Fruit fly (Drosophila melanogaster): ENCODE data around the gene CG11585.

CG11585 gene

DNA sequence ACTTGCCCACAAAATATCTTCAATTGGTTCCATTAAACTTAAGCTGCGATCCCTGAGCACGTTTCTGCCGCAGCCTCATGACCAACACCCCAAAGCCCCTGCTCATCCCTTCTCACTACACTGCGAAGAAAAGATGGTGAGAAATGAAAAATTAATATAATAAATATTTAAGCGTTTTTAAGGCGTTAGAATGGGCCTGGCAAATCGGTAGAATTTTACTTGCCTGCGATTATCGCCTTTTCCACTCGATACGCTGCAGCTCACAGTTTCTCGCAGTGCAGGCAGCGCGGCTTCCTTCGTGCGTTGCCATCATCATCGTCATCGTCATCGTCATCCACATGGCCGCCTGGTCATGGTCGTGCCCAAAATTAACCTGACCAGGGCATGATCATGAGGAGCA lies 41.1 kb upstream of the CG11585 start (continued):
- TF ChIP-seq eg (GFP tag; IDR thresholded peaks at IDR 0.05) (0 out of 3 replicates have a peak, but pooled peaks have one; percentile 29), CG3919 (GFP tag; optimal IDR thresholded peaks at IDR 0.05) (peak; percentile 44), CG6854 (GFP tag; optimal IDR thresholded peaks at IDR 0.05) (no peak), Sox14 (GFP tag; optimal IDR thresholded peaks at IDR 0.05) (peak; percentile 21), dsx (GFP tag; optimal IDR thresholded peaks at IDR 0.05; ENCODE audit: poor library complexity, severe bottlenecking) (peak; percentile 6), CG9139 (GFP tag; optimal IDR thresholded peaks at IDR 0.05) (no peak), CG8319 (GFP tag; optimal IDR thresholded peaks at IDR 0.05) (no peak), Smox (GFP tag; optimal IDR thresholded peaks at IDR 0.05) (peak; percentile 18), esn (GFP tag; optimal IDR thresholded peaks at IDR 0.05) (peak; percentile 16), dac (GFP tag; optimal IDR thresholded peaks at IDR 0.05) (no peak), CG8632 (GFP tag; optimal IDR thresholded peaks at IDR 0.05) (no peak)

DNA sequence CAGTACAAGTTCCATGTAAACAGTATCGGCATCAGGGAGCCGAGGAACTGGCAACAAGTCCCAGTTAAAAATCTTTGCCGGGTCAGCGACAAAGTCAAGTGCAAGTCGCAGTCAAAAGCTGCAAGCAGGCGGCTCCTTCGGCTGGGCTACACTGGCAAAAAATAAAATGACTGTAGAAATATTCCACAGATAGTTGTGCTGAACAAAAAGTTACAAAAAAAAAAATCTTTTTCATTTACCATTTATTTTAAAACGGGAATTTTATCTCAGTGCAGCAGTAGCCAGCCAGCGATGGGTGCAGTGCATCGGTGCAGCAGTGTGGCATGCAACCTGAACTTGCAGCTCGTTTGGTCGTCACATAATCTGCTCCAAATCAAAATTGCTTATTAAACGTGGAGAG lies 40.0 kb upstream of the CG11585 start:
- no peak for TF ChIP-seq spab (GFP tag; optimal IDR thresholded peaks at IDR 0.05)
- peak; percentile 56 for TF ChIP-seq CG3919 (GFP tag; optimal IDR thresholded peaks at IDR 0.05)
- peak; percentile 7 for TF ChIP-seq Ets96B (tag; optimal IDR thresholded peaks at IDR 0.05)
- no peak for TF ChIP-seq fd85E (GFP tag; optimal IDR thresholded peaks at IDR 0.05)
- no peak for TF ChIP-seq CG11902 (GFP tag; optimal IDR thresholded peaks at IDR 0.05)
- peak; percentile 2 for TF ChIP-seq dac (GFP tag; optimal IDR thresholded peaks at IDR 0.05)
- no peak for TF ChIP-seq CG34406 (GFP tag; optimal IDR thresholded peaks at IDR 0.05)
- peak; percentile 29 for TF ChIP-seq CG1621 (tag; optimal IDR thresholded peaks at IDR 0.05)
- peak; percentile 40 for TF ChIP-seq CG10631 (GFP tag; optimal IDR thresholded peaks at IDR 0.05)
- TF ChIP-seq OdsH (GFP tag; optimal IDR thresholded peaks at IDR 0.05), result peak; percentile 32
- peak; percentile 23 for TF ChIP-seq net (GFP tag; optimal IDR thresholded peaks at IDR 0.05)
- no peak for TF ChIP-seq Eip75B (GFP tag; optimal IDR thresholded peaks at IDR 0.05)
- no peak for TF ChIP-seq Ets21C (GFP tag; optimal IDR thresholded peaks at IDR 0.05)
- TF ChIP-seq fd59A (GFP tag; optimal IDR thresholded peaks at IDR 0.05), result peak; percentile 22
- TF ChIP-seq CG15336 (GFP tag; IDR thresholded peaks at IDR 0.05), result peak; percentile 72
- no peak for TF ChIP-seq Lpt (GFP tag; optimal IDR thresholded peaks at IDR 0.05)
- TF ChIP-seq CG4318 (GFP tag; optimal IDR thresholded peaks at IDR 0.05), result peak; percentile 38
- no peak for TF ChIP-seq Blimp-1 (GFP tag; optimal IDR thresholded peaks at IDR 0.05)
- peak; percentile 65 for TF ChIP-seq eg (GFP tag; IDR thresholded peaks at IDR 0.05)
- TF ChIP-seq CG6276 (GFP tag; optimal IDR thresholded peaks at IDR 0.05), result peak; percentile 21
- TF ChIP-seq CG9139 (GFP tag; optimal IDR thresholded peaks at IDR 0.05), result no peak
- TF ChIP-seq CG6163 (GFP tag; IDR thresholded peaks at IDR 0.05), result peak; percentile 74
- TF ChIP-seq CG8319 (GFP tag; optimal IDR thresholded peaks at IDR 0.05), result no peak
- TF ChIP-seq svp (GFP tag), result peak; percentile 75
- peak; percentile 38 for TF ChIP-seq achi (GFP tag; optimal IDR thresholded peaks at IDR 0.05)
- peak; percentile 3 for TF ChIP-seq CG7368 (GFP tag; optimal IDR thresholded peaks at IDR 0.05)
- TF ChIP-seq CG10669 (GFP tag; optimal IDR thresholded peaks at IDR 0.05), result peak; percentile 36
- TF ChIP-seq Hr39 (GFP tag; optimal IDR thresholded peaks at IDR 0.05), result peak; percentile 0
- TF ChIP-seq CG11294 (GFP tag; IDR thresholded peaks at IDR 0.05), result no peak
- TF ChIP-seq Smox (GFP tag; optimal IDR thresholded peaks at IDR 0.05), result no peak
- peak; percentile 20 for TF ChIP-seq acj6 (GFP tag; optimal IDR thresholded peaks at IDR 0.05)
- TF ChIP-seq dsx (GFP tag; optimal IDR thresholded peaks at IDR 0.05; ENCODE audit: poor library complexity, severe bottlenecking), result peak; percentile 0
- TF ChIP-seq esn (GFP tag; optimal IDR thresholded peaks at IDR 0.05), result peak; percentile 10
- peak; percentile 3 for TF ChIP-seq CG11762 (GFP tag; optimal IDR thresholded peaks at IDR 0.05; ENCODE audit: insufficient read depth)
- TF ChIP-seq CG8119 (GFP tag; IDR thresholded peaks at IDR 0.05), result peak; percentile 71
- TF ChIP-seq topi (GFP tag; optimal IDR thresholded peaks at IDR 0.05), result no peak
- TF ChIP-seq Sox102F (GFP tag; optimal IDR thresholded peaks at IDR 0.05), result no peak
- no peak for TF ChIP-seq vri (GFP tag; optimal IDR thresholded peaks at IDR 0.05)
- TF ChIP-seq fkh (GFP tag; optimal IDR thresholded peaks at IDR 0.05), result no peak
- TF ChIP-seq Hr38 (GFP tag; optimal IDR thresholded peaks at IDR 0.05), result no peak
- TF ChIP-seq Eip93F (GFP tag; optimal IDR thresholded peaks at IDR 0.05), result no peak
- peak; percentile 55 for TF ChIP-seq Hr4 (GFP tag; optimal IDR thresholded peaks at IDR 0.05)
- peak; percentile 36 for TF ChIP-seq pdm3 (GFP tag; optimal IDR thresholded peaks at IDR 0.05)
- TF ChIP-seq CG32006 (GFP tag; optimal IDR thresholded peaks at IDR 0.05), result peak; percentile 67
- TF ChIP-seq salr (GFP tag; optimal IDR thresholded peaks at IDR 0.05), result peak in 1 of 2 experiments; percentile 4
- peak; percentile 35 for TF ChIP-seq Sox14 (GFP tag; optimal IDR thresholded peaks at IDR 0.05)
- no peak for TF ChIP-seq CG6854 (GFP tag; optimal IDR thresholded peaks at IDR 0.05)
